Worm (Caenorhabditis elegans): ENCODE results near the gene C30B5.6.

C30B5.6 gene

ce11 chrII:6245199-6245702 lies 22.8 kb upstream of the C30B5.6 start, which contains the start of gene blos-4:
Gene blos-4, plus strand, starts transcription at chrII:6245249.
- TF ChIP-seq bed-2 (GFP tag; IDR thresholded peaks at IDR 0.05), result no peak
- no peak for TF ChIP-seq ceh-79 (tag; optimal IDR thresholded peaks at IDR 0.05)
- no peak for TF ChIP-seq attf-5 (GFP tag; optimal IDR thresholded peaks at IDR 0.05)
- TF ChIP-seq ztf-28 (GFP tag; IDR thresholded peaks at IDR 0.05), result no peak
- TF ChIP-seq him-1 (tag; optimal IDR thresholded peaks at IDR 0.05), result no peak
- TF ChIP-seq lsy-27 (tag; optimal IDR thresholded peaks at IDR 0.05; ENCODE audit: borderline replicate concordance, insufficient read depth), result no peak
- no peak for TF ChIP-seq ztf-22 (GFP tag; optimal IDR thresholded peaks at IDR 0.05)
- no peak for TF ChIP-seq Y79H2A.3 (GFP tag; conservative IDR thresholded peaks at IDR 0.05)
- TF ChIP-seq mel-28 (tag; optimal IDR thresholded peaks at IDR 0.05; ENCODE audit: borderline replicate concordance), result no peak
- TF ChIP-seq mes-4 (tag; optimal IDR thresholded peaks at IDR 0.05), result no peak
- TF ChIP-seq D2030.7 (GFP tag; IDR thresholded peaks at IDR 0.05), result no peak
- TF ChIP-seq pbrm-1 (GFP tag; IDR thresholded peaks at IDR 0.05), result no peak
- no peak for TF ChIP-seq lin-35 (GFP tag; optimal IDR thresholded peaks at IDR 0.05)
- no peak for TF ChIP-seq zfh-2 (GFP tag; conservative IDR thresholded peaks at IDR 0.05)
- TF ChIP-seq hmg-20 (GFP tag; IDR thresholded peaks at IDR 0.05), result no peak

DNA sequence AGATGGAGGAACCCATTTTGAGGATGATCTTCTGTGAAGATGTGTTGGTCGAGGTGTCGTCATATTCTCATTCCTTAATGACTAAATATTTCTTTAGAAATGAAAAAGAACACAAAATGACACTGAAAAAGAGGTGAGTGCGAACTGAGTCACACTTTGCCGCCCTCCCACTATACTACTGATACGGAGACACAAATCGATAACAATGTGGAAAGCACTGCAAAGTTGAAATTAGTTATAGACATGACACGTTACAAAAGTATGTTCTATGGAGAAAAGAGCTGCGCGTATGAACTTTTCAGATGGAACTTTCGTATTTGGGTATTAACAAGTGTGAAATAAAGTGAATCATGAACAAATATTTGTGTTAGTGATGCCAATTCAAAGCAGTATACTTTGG lies 21.7 kb upstream of the C30B5.6 start, which contains the start of gene tat-4:
Gene tat-4 (minus strand): TSS at position 117 of the 400 bp plus-strand sequence.
- TF ChIP-seq ceh-100 (GFP tag; IDR thresholded peaks at IDR 0.05), result no peak
- peak; percentile 73 for TF ChIP-seq nhr-80 (tag; optimal IDR thresholded peaks at IDR 0.05)

- TF ChIP-seq mcd-1 (GFP tag; IDR thresholded peaks at IDR 0.05), result no peak
- TF ChIP-seq Y53F4B.3 (GFP tag; IDR thresholded peaks at IDR 0.05), result no peak
- no peak for TF ChIP-seq nhr-80 (tag; optimal IDR thresholded peaks at IDR 0.05)
Observed at ce11 chrII:6241758-6242157, 19.3 kb upstream of the C30B5.6 start, which contains the start of gene T24H7.8. Gene T24H7.8, plus strand, starts transcription at chrII:6242058.

DNA sequence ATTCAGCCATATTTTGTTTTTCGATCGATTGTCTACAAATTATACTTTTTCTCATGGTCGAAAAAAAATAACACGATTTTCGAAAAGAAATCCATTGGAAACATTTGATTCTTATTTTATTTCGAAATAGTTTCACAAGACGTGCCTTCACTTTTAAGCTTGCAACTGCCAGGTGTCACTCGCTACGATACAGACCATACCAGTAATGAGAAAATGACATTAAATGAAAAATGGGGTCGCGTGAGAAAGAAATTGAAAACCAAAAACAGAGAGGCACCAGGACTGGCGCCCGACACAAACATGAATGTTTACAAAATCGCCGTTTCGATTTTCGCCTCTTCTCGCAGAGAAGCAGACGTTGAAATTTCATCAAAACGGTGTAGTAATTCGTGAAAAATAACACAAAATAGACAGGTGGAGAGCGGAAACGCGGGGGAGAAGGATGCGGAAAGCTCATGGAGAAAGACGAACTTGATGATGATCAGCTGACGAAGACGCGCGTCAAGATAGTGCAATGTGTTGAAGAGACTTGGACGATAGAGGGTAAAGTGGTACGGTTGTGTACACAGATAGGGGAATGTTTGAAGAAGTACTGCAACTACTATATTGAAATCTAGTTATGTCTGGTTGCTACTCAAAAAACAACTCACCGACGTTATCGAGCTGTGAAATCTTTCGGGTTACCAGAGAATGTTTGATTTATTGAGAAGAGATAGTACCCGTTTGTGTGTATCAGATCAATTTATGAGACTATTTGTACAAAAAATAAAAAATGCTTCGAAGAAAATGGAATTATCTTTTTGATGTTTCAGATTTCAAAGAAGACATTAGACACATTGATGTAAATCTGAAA lies 13.9 kb upstream of the C30B5.6 start:
- TF ChIP-seq chd-7 (tag; optimal IDR thresholded peaks at IDR 0.05) (no peak), lin-54 (GFP tag; optimal IDR thresholded peaks at IDR 0.05) (no peak), rec-8 (tag; optimal IDR thresholded peaks at IDR 0.05) (no peak), ekl-4 (GFP tag; IDR thresholded peaks at IDR 0.05) (no peak), tlf-1 (GFP tag; optimal IDR thresholded peaks at IDR 0.05) (no peak), Y53G8AR.9 (GFP tag; conservative IDR thresholded peaks at IDR 0.05) (no peak), hmg-1.2 (GFP tag; IDR thresholded peaks at IDR 0.05) (peak; percentile 18; the same call in 1 of the 2 replicates), madf-8 (GFP tag; conservative IDR thresholded peaks at IDR 0.05) (no peak), snpc-1.1 (tag; optimal IDR thresholded peaks at IDR 0.05; ENCODE audit: insufficient read depth) (no peak), B0261.1 (tag; optimal IDR thresholded peaks at IDR 0.05) (no peak), ztf-28 (GFP tag; IDR thresholded peaks at IDR 0.05) (no peak), die-1 (tag; optimal IDR thresholded peaks at IDR 0.05) (no peak), cebp-1 (GFP tag; IDR thresholded peaks at IDR 0.05) (peak; percentile 71; the same call in 1 of the 2 replicates), cebp-1 (tag; optimal IDR thresholded peaks at IDR 0.05) (peak; percentile 72), snpc-4 (GFP tag; optimal IDR thresholded peaks at IDR 0.05) (no peak), snpc-4 (tag; optimal IDR thresholded peaks at IDR 0.05) (peak in 1 of 4 experiments; percentile 20), mxl-1 (tag; optimal IDR thresholded peaks at IDR 0.05) (no peak), sdz-38 (tag; optimal IDR thresholded peaks at IDR 0.05) (no peak), lir-1 (GFP tag; conservative IDR thresholded peaks at IDR 0.05) (no peak), attf-5 (GFP tag; optimal IDR thresholded peaks at IDR 0.05) (peak; percentile 15), lin-26 (GFP tag; IDR thresholded peaks at IDR 0.05) (no peak), atf-7 (tag; optimal IDR thresholded peaks at IDR 0.05) (no peak), F23B12.7 (tag; optimal IDR thresholded peaks at IDR 0.05; ENCODE audit: insufficient read depth) (peak; percentile 14), zfh-2 (GFP tag; conservative IDR thresholded peaks at IDR 0.05) (no peak), B0019.2 (GFP tag; conservative IDR thresholded peaks at IDR 0.05) (no peak), nhr-80 (tag; optimal IDR thresholded peaks at IDR 0.05) (peak; percentile 39)
